Worm (Caenorhabditis elegans) whole organism, L1 larva: Measurements from ENCODE around the gene C06A1.6.

ENCODE experiments used
- lin-35 ChIP-seq, 2 experiments: fragments of 150-350 bp; optimal IDR thresholded peaks; 2 replicates each; lab custom pipeline; 2014; ENCODE audit warnings: missing biosample characterization in 2 of 2, missing genetic modification characterization in 2 of 2, missing genetic modification reagents in 2 of 2
- mdl-1 ChIP-seq, 2 experiments: fragments of 150-350 bp; optimal IDR thresholded peaks; 2 replicates each; lab custom pipeline; 2014 to 2017; ENCODE audit warnings: missing biosample characterization in 2 of 2, missing genetic modification characterization in 2 of 2, inconsistent platforms in 1 of 2
- pag-3 ChIP-seq: sonication (generic microtip); optimal IDR thresholded peaks from 2 replicates; lab custom pipeline; 2017; ENCODE audit warnings: missing genetic modification characterization, mild to moderate bottlenecking, missing compliant biosample characterization, antibody characterized with exemption, borderline replicate concordance; ENCODE audit not compliant: insufficient read depth
- swsn-7 ChIP-seq: sonication (generic microtip); optimal IDR thresholded peaks from 2 replicates; lab custom pipeline; 2016; ENCODE audit warnings: missing genetic modification characterization, missing compliant biosample characterization
- ztf-11 ChIP-seq, 2 experiments: sonication (generic microtip); optimal IDR thresholded peaks; 2 replicates each; lab custom pipeline; 2016 to 2017; ENCODE audit warnings: missing genetic modification characterization in 2 of 2, missing biosample characterization in 1 of 2, missing compliant biosample characterization in 1 of 2

- no peak for TF ChIP-seq pag-3 (tag; lab: Kevin White, UChicago)
- no peak for TF ChIP-seq swsn-7 (tag; lab: Kevin White, UChicago)
- no peak for TF ChIP-seq lin-35 (GFP tag; optimal IDR thresholded peaks at IDR 0.05; lab: Kevin White, UChicago)
- no peak for TF ChIP-seq mdl-1 (tag; optimal IDR thresholded peaks at IDR 0.05; lab: Kevin White, UChicago)
- no peak for TF ChIP-seq ztf-11 (tag; optimal IDR thresholded peaks at IDR 0.05; lab: Kevin White, UChicago)
Observed at ce11 chrII:10602184-10602583, 37.7 kb upstream of the C06A1.6 start, which contains the start of gene srv-2.
